ENCODE assay signal across 4 fruit fly cellular contexts in genomic region chr3R:13931813-13932212, dm6.
TF ChIP-seq lines count a peak whose summit lies in the region.

No protein-coding gene starts in this region.

- TF ChIP-seq CTCF in whole organism, embryonic (GFP tag; optimal IDR thresholded peaks at IDR 0.05; lab: Kevin White, UChicago): no peak

TF ChIP-seq in whole organism, embryonic, 481 proteins besides CTCF, POLR2A, EP300 and RAD21:
- TF ChIP-seq Pdp1 (GFP tag; optimal IDR thresholded peaks at IDR 0.05; lab: Kevin White, UChicago) (no peak), dmrt11E (tag; optimal IDR thresholded peaks at IDR 0.05; lab: Kevin White, UChicago) (peak; percentile 2)

TF ChIP-seq in whole organism, prepupa, 60 proteins besides CTCF, POLR2A, EP300 and RAD21 (continues in another document):
- TF ChIP-seq Eip75B (GFP tag; optimal IDR thresholded peaks at IDR 0.05; lab: Kevin White, UChicago): no peak
- TF ChIP-seq salr (GFP tag; optimal IDR thresholded peaks at IDR 0.05; lab: Kevin White, UChicago): no peak
- TF ChIP-seq esn (GFP tag; optimal IDR thresholded peaks at IDR 0.05; lab: Kevin White, UChicago): peak; percentile 61
- TF ChIP-seq CG6808 (GFP tag; optimal IDR thresholded peaks at IDR 0.05; lab: Kevin White, UChicago): no peak
- TF ChIP-seq spab (GFP tag; optimal IDR thresholded peaks at IDR 0.05; lab: Kevin White, UChicago): no peak
- TF ChIP-seq Ets96B (tag; optimal IDR thresholded peaks at IDR 0.05; lab: Kevin White, UChicago): peak; percentile 30
- no peak for TF ChIP-seq CG6276 (GFP tag; optimal IDR thresholded peaks at IDR 0.05; lab: Kevin White, UChicago)
- peak; percentile 80 for TF ChIP-seq svp (GFP tag; lab: Kevin White, UChicago)
- TF ChIP-seq fd59A (GFP tag; optimal IDR thresholded peaks at IDR 0.05; lab: Kevin White, UChicago): peak; percentile 19
- peak; percentile 55 for TF ChIP-seq dsx (GFP tag; optimal IDR thresholded peaks at IDR 0.05; lab: Kevin White, UChicago; ENCODE audit: poor library complexity, severe bottlenecking)
- TF ChIP-seq CG34406 (GFP tag; optimal IDR thresholded peaks at IDR 0.05; lab: Kevin White, UChicago): peak; percentile 31
- no peak for TF ChIP-seq CG11294 (GFP tag; IDR thresholded peaks at IDR 0.05; lab: Robert Waterston, UW)
- no peak for TF ChIP-seq CG8319 (GFP tag; optimal IDR thresholded peaks at IDR 0.05; lab: Kevin White, UChicago)
- no peak for TF ChIP-seq eg (GFP tag; IDR thresholded peaks at IDR 0.05; lab: Robert Waterston, UW)
- peak; percentile 61 for TF ChIP-seq Smox (GFP tag; optimal IDR thresholded peaks at IDR 0.05; lab: Kevin White, UChicago)
- TF ChIP-seq Sox102F (GFP tag; optimal IDR thresholded peaks at IDR 0.05; lab: Kevin White, UChicago): peak; percentile 53
- TF ChIP-seq CG3919 (GFP tag; optimal IDR thresholded peaks at IDR 0.05; lab: Kevin White, UChicago): peak; percentile 5
- no peak for TF ChIP-seq Gug (GFP tag; IDR thresholded peaks at IDR 0.05; lab: Robert Waterston, UW)
- no peak for TF ChIP-seq CG10669 (GFP tag; optimal IDR thresholded peaks at IDR 0.05; lab: Kevin White, UChicago)
- TF ChIP-seq fd85E (GFP tag; optimal IDR thresholded peaks at IDR 0.05; lab: Kevin White, UChicago): no peak
- peak; percentile 22 for TF ChIP-seq CG32006 (GFP tag; optimal IDR thresholded peaks at IDR 0.05; lab: Kevin White, UChicago)
- no peak for TF ChIP-seq Eip93F (GFP tag; optimal IDR thresholded peaks at IDR 0.05; lab: Kevin White, UChicago)
- TF ChIP-seq CG1621 (tag; optimal IDR thresholded peaks at IDR 0.05; lab: Kevin White, UChicago): no peak
- TF ChIP-seq Blimp-1 (GFP tag; optimal IDR thresholded peaks at IDR 0.05; lab: Kevin White, UChicago): no peak
- TF ChIP-seq CG11762 (GFP tag; optimal IDR thresholded peaks at IDR 0.05; lab: Kevin White, UChicago; ENCODE audit: insufficient read depth): no peak
- peak; percentile 35 for TF ChIP-seq CG6792 (GFP tag; optimal IDR thresholded peaks at IDR 0.05; lab: Kevin White, UChicago)
- TF ChIP-seq CG8632 (GFP tag; optimal IDR thresholded peaks at IDR 0.05; lab: Kevin White, UChicago): peak; percentile 32
- no peak for TF ChIP-seq CG15336 (GFP tag; IDR thresholded peaks at IDR 0.05; lab: Robert Waterston, UW)
- peak; percentile 26 for TF ChIP-seq pdm3 (GFP tag; optimal IDR thresholded peaks at IDR 0.05; lab: Kevin White, UChicago)
- no peak for TF ChIP-seq CG3032 (tag; optimal IDR thresholded peaks at IDR 0.05; lab: Kevin White, UChicago)

TF ChIP-seq in whole organism, pupa, 21 proteins besides CTCF, POLR2A, EP300 and RAD21:
- TF ChIP-seq CG15710 (tag; optimal IDR thresholded peaks at IDR 0.05; lab: Kevin White, UChicago): peak; percentile 28
- no peak for TF ChIP-seq CG4496 (GFP tag; IDR thresholded peaks at IDR 0.05; lab: Robert Waterston, UW)
- TF ChIP-seq rn (GFP tag; IDR thresholded peaks at IDR 0.05; lab: Robert Waterston, UW): no peak
- TF ChIP-seq CG12605 (GFP tag; IDR thresholded peaks at IDR 0.05; lab: Robert Waterston, UW): no peak
- no peak for TF ChIP-seq Pif1B (GFP tag; optimal IDR thresholded peaks at IDR 0.05; lab: Kevin White, UChicago)
- no peak for TF ChIP-seq CG17806 (tag; optimal IDR thresholded peaks at IDR 0.05; lab: Kevin White, UChicago)
- peak; percentile 0 for TF ChIP-seq CG14655 (GFP tag; optimal IDR thresholded peaks at IDR 0.05; lab: Kevin White, UChicago)
- no peak for TF ChIP-seq fd96Ca (GFP tag; IDR thresholded peaks at IDR 0.05; lab: Robert Waterston, UW)
- peak; percentile 30 for TF ChIP-seq CG8159 (tag; optimal IDR thresholded peaks at IDR 0.05; lab: Kevin White, UChicago)
- TF ChIP-seq Pif1A (GFP tag; optimal IDR thresholded peaks at IDR 0.05; lab: Kevin White, UChicago): no peak
- peak; percentile 52 for TF ChIP-seq CG9948 (tag; optimal IDR thresholded peaks at IDR 0.05; lab: Kevin White, UChicago)
- TF ChIP-seq CG8301 (tag; optimal IDR thresholded peaks at IDR 0.05; lab: Kevin White, UChicago): no peak
- TF ChIP-seq gl (tag; optimal IDR thresholded peaks at IDR 0.05; lab: Kevin White, UChicago): no peak
TF ChIP-seq in whole organism, pupa: peak in this region for 4.

TF ChIP-seq in whole organism, wandering third instar larva, 38 proteins besides CTCF, POLR2A, EP300 and RAD21:
- TF ChIP-seq OdsH (GFP tag; optimal IDR thresholded peaks at IDR 0.05; lab: Kevin White, UChicago) (peak; percentile 44), jim (GFP tag; optimal IDR thresholded peaks at IDR 0.05; lab: Kevin White, UChicago) (no peak), CrebA (GFP tag; optimal IDR thresholded peaks at IDR 0.05; lab: Kevin White, UChicago; ENCODE audit: borderline replicate concordance) (no peak), usp (GFP tag; optimal IDR thresholded peaks at IDR 0.05; lab: Kevin White, UChicago) (no peak), GATAd (GFP tag; optimal IDR thresholded peaks at IDR 0.05; lab: Kevin White, UChicago) (no peak), rgr (GFP tag; optimal IDR thresholded peaks at IDR 0.05; lab: Kevin White, UChicago) (peak; percentile 64), CG9705 (GFP tag; optimal IDR thresholded peaks at IDR 0.05; lab: Kevin White, UChicago) (no peak), ey (GFP tag; optimal IDR thresholded peaks at IDR 0.05; lab: Kevin White, UChicago) (peak; percentile 59), Hnf4 (GFP tag; optimal IDR thresholded peaks at IDR 0.05; lab: Kevin White, UChicago) (peak; percentile 45), lola (GFP tag; optimal IDR thresholded peaks at IDR 0.05; lab: Kevin White, UChicago) (no peak), dsf (GFP tag; optimal IDR thresholded peaks at IDR 0.05; lab: Kevin White, UChicago; ENCODE audit: borderline replicate concordance) (no peak), brk (GFP tag; optimal IDR thresholded peaks at IDR 0.05; lab: Kevin White, UChicago) (peak; percentile 39), sage (GFP tag; optimal IDR thresholded peaks at IDR 0.05; lab: Kevin White, UChicago) (no peak), h (GFP tag; optimal IDR thresholded peaks at IDR 0.05; lab: Kevin White, UChicago) (peak; percentile 63), br (GFP tag; optimal IDR thresholded peaks at IDR 0.05; lab: Kevin White, UChicago) (peak; percentile 38), N (GFP tag; optimal IDR thresholded peaks at IDR 0.05; lab: Kevin White, UChicago) (no peak), foxo (GFP tag; optimal IDR thresholded peaks at IDR 0.05; lab: Kevin White, UChicago) (peak in 1 of 2 experiments; percentile 50), woc (GFP tag; optimal IDR thresholded peaks at IDR 0.05; lab: Kevin White, UChicago) (peak; percentile 25), pan (optimal IDR thresholded peaks at IDR 0.05; lab: Kevin White, UChicago) (no peak), tai (GFP tag; optimal IDR thresholded peaks at IDR 0.05; lab: Kevin White, UChicago) (no peak), HLH106 (tag; optimal IDR thresholded peaks at IDR 0.05; lab: Kevin White, UChicago) (peak; percentile 21), Jra (GFP tag; optimal IDR thresholded peaks at IDR 0.05; lab: Kevin White, UChicago) (no peak), Rel (GFP tag; optimal IDR thresholded peaks at IDR 0.05; lab: Kevin White, UChicago) (no peak), Rel (tag; optimal IDR thresholded peaks at IDR 0.05; lab: Kevin White, UChicago) (no peak), Hr83 (GFP tag; optimal IDR thresholded peaks at IDR 0.05; lab: Kevin White, UChicago; ENCODE audit: poor library complexity, severe bottlenecking) (no peak), Abd-B (GFP tag; optimal IDR thresholded peaks at IDR 0.05; lab: Kevin White, UChicago) (no peak), Hr78 (GFP tag; optimal IDR thresholded peaks at IDR 0.05; lab: Kevin White, UChicago) (no peak), psq (GFP tag; optimal IDR thresholded peaks at IDR 0.05; lab: Kevin White, UChicago) (peak; percentile 56), Sp1 (GFP tag; optimal IDR thresholded peaks at IDR 0.05; lab: Kevin White, UChicago) (peak; percentile 54), dl (GFP tag; optimal IDR thresholded peaks at IDR 0.05; lab: Kevin White, UChicago; ENCODE audit: insufficient read depth in 1 of 2, partially characterized antibody in 2 of 2) (no peak), fru (GFP tag; optimal IDR thresholded peaks at IDR 0.05; lab: Kevin White, UChicago) (peak; percentile 36), CG32264 (GFP tag; optimal IDR thresholded peaks at IDR 0.05; lab: Kevin White, UChicago) (no peak)

Comparison
In these comparisons a context has a peak if more than half of its experiments do, and no peak if none do; other contexts are left out.
1. Of the 7 proteins assayed by ChIP-seq in both whole organism, embryonic and whole organism, prepupa: peak only in whole organism, embryonic: none; only in whole organism, prepupa: Hr39 and Sox102F; in both: none; in neither: 5.